Worm (Caenorhabditis elegans): ENCODE measurements around the gene elp-1.

The elp-1 gene

DNA sequence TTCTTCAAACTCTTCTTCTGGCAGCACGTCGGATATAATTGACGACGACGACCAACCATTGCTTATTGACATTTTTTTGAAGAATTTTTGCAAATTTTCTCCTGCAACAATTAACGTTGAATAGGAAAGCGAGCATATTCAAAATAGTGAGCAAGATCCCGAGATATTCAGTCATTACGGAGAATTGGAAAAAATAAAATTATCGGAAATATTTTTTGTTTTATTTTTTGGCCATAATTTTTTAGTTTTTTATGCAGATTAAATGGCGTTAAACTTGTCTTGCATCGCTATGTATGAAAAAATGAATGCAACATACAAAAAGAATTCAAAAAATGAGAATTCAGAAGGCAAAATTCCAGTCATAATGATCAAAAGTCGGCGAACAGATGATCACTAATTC, at the start of gene elp-1:
elp-1 (minus strand) TSS at position 101 of the 400 bp plus-strand sequence.
- TF ChIP-seq klf-2 (GFP tag; conservative IDR thresholded peaks at IDR 0.05), result no peak
- TF ChIP-seq ztf-29 (GFP tag; IDR thresholded peaks at IDR 0.05), result no peak
- no peak for TF ChIP-seq ztf-23 (GFP tag; IDR thresholded peaks at IDR 0.05)
- TF ChIP-seq T22C8.4 (GFP tag; IDR thresholded peaks at IDR 0.05), result no peak
- TF ChIP-seq flt-1 (GFP tag; IDR thresholded peaks at IDR 0.05), result no peak
- TF ChIP-seq med-1 (GFP tag; optimal IDR thresholded peaks at IDR 0.05; ENCODE audit: insufficient read depth), result no peak
- TF ChIP-seq cog-1 (tag; optimal IDR thresholded peaks at IDR 0.05), result no peak
- no peak for TF ChIP-seq tab-1 (GFP tag; IDR thresholded peaks at IDR 0.05)
- TF ChIP-seq ref-1 (GFP tag; conservative IDR thresholded peaks at IDR 0.05), result no peak

DNA sequence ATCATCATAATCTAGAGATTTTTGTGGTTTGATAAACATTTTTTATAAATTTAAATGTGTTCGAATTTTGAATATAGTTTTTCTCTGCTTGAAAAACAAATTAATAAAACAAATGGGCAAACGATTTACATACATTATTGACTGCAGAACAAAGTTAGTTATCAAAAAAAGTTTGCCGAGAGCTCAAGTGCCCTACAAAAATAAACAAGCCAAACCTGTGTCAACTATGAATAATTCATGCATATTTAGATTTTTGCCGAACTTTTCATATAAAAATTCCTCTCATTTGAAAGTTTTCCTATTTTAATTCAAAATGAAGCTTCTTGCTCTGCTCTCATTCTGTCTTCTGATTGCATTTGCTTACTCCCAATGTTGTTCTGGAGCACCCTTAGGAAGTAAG, 45.9 kb upstream of the elp-1 start, which contains the start of gene sshk-1:
sshk-1 (plus strand) TSS at position 301 of the 400 bp plus-strand sequence.
- TF ChIP-seq flt-1 (GFP tag; IDR thresholded peaks at IDR 0.05) (no peak), ref-1 (GFP tag; conservative IDR thresholded peaks at IDR 0.05) (no peak), ztf-29 (GFP tag; IDR thresholded peaks at IDR 0.05) (no peak), ztf-23 (GFP tag; IDR thresholded peaks at IDR 0.05) (no peak), cog-1 (tag; optimal IDR thresholded peaks at IDR 0.05) (no peak), T22C8.4 (GFP tag; IDR thresholded peaks at IDR 0.05) (no peak), tab-1 (GFP tag; IDR thresholded peaks at IDR 0.05) (no peak), klf-2 (GFP tag; conservative IDR thresholded peaks at IDR 0.05) (no peak), med-1 (GFP tag; optimal IDR thresholded peaks at IDR 0.05; ENCODE audit: insufficient read depth) (no peak)

DNA sequence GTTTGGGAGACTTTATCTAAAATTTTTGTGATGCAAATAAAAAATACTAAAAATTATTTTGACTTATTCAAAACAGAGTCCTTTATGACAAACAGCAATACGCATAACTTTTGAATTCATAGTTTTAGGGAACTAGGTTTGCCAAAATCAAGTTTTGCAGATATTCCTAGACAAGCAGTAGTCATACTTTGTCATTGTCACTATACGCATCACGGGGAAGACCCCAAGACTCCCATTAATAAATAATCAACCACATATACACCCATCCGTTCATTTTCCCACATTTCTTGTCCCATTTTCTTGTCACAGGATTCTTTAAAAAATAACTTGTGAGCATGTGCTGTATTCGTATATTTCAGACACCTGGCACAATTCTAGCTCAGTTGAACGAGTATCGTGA, 44.5 kb upstream of the elp-1 start, which contains the start of gene Y44A6D.7:
Y44A6D.7 (plus strand) TSS at position 301 of the 400 bp plus-strand sequence.
- no peak for TF ChIP-seq tab-1 (GFP tag; IDR thresholded peaks at IDR 0.05)
- no peak for TF ChIP-seq med-1 (GFP tag; optimal IDR thresholded peaks at IDR 0.05; ENCODE audit: insufficient read depth)
- TF ChIP-seq klf-2 (GFP tag; conservative IDR thresholded peaks at IDR 0.05), result no peak

DNA sequence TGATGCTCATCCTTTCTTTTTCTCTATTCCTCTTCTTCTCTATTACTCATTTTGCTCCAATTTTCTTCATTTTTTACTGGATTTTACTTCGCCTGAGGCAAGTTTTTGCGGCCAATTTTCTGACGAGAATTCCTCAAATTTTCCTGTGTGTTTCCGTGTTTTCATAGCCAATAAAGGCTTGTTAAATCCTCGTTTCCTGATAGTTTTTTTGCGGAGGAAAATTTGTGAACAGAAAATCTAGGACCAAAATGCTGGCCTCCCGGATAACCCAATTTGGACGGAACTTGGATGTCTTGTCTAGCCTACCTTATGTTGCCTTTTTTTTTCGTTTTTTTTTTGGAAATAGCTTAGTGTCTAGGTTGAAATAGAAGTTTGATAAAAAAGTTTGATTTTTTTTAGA, 43.7 kb upstream of the elp-1 start:
- TF ChIP-seq flt-1 (GFP tag; IDR thresholded peaks at IDR 0.05) (no peak), cog-1 (tag; optimal IDR thresholded peaks at IDR 0.05) (no peak), ztf-29 (GFP tag; IDR thresholded peaks at IDR 0.05) (no peak), klf-2 (GFP tag; conservative IDR thresholded peaks at IDR 0.05) (no peak)

DNA sequence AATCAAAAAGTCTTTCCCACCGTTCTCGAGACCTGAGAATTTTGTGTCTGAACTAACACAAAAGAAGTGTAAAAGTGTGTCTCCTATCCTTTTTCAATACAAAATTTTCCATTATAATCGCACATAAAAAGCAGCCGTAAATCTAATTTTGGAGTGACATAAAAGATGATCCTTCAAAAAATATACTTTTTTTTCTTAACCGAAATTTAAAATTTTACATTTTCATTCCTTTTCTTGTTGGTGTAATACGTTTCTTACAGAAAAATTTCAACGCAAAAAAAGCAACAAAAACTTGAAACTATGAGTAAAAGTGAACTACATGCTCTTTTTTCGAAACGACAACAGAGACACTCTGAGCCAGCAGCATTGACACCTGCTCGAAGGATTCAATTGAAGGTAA, 37.1 kb upstream of the elp-1 start, which contains the start of gene Y44A6D.6:
Y44A6D.6 (plus strand) TSS at position 301 of the 400 bp plus-strand sequence.
- TF ChIP-seq flt-1 (GFP tag; IDR thresholded peaks at IDR 0.05) (no peak), klf-2 (GFP tag; conservative IDR thresholded peaks at IDR 0.05) (no peak), tab-1 (GFP tag; IDR thresholded peaks at IDR 0.05) (no peak), T22C8.4 (GFP tag; IDR thresholded peaks at IDR 0.05) (no peak), ztf-29 (GFP tag; IDR thresholded peaks at IDR 0.05) (no peak), ref-1 (GFP tag; conservative IDR thresholded peaks at IDR 0.05) (no peak), med-1 (GFP tag; optimal IDR thresholded peaks at IDR 0.05; ENCODE audit: insufficient read depth) (no peak), cog-1 (tag; optimal IDR thresholded peaks at IDR 0.05) (no peak)

DNA sequence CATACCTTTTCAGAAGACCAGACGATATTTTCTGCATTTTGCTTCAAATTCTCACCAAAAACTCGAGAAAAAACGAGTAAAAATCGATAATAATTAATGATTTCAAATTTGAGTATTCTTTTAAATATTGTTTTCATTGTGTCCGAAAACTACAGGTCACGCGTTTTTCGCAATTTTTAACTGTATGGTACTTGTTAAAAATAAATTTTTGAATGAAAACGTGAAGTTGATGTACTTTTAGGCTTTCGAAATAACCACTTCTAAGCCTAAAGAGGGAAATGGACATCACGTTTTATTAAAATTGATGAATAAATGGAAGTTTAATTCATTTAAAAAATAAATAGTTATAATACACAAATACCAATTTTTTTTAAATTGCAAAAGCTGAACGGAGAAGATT, 32.9 kb upstream of the elp-1 start, which contains the start of gene Y44A6D.5:
Y44A6D.5 (minus strand) TSS at position 101 of the 400 bp plus-strand sequence.
- TF ChIP-seq cog-1 (tag; optimal IDR thresholded peaks at IDR 0.05) (no peak), flt-1 (GFP tag; IDR thresholded peaks at IDR 0.05) (no peak), tab-1 (GFP tag; IDR thresholded peaks at IDR 0.05) (no peak), T22C8.4 (GFP tag; IDR thresholded peaks at IDR 0.05) (no peak), med-1 (GFP tag; optimal IDR thresholded peaks at IDR 0.05; ENCODE audit: insufficient read depth) (no peak), klf-2 (GFP tag; conservative IDR thresholded peaks at IDR 0.05) (no peak), ref-1 (GFP tag; conservative IDR thresholded peaks at IDR 0.05) (no peak), ztf-29 (GFP tag; IDR thresholded peaks at IDR 0.05) (no peak), ztf-23 (GFP tag; IDR thresholded peaks at IDR 0.05) (no peak)

DNA sequence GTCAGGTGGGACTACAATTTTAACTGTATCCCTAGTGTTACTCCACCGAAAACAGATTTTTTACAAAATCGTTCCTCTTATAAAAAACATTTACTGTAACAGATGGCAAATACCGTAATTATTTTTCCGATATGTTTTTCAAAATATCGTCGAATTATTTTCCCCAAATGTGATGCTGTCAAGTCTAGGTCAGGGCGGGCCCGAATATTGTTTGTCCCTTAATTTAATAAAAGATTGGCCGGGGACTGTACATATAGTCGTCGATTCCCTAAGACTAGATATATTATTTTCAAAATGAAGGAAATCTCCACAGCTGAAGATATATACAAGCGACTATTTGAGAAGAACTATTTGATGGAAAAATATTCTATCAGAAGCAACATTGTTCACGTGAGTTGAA, 28.0 kb upstream of the elp-1 start, which contains the start of gene sdf-9:
sdf-9 (plus strand) TSS at position 301 of the 400 bp plus-strand sequence.
- TF ChIP-seq flt-1 (GFP tag; IDR thresholded peaks at IDR 0.05), result no peak
- TF ChIP-seq T22C8.4 (GFP tag; IDR thresholded peaks at IDR 0.05), result no peak

DNA sequence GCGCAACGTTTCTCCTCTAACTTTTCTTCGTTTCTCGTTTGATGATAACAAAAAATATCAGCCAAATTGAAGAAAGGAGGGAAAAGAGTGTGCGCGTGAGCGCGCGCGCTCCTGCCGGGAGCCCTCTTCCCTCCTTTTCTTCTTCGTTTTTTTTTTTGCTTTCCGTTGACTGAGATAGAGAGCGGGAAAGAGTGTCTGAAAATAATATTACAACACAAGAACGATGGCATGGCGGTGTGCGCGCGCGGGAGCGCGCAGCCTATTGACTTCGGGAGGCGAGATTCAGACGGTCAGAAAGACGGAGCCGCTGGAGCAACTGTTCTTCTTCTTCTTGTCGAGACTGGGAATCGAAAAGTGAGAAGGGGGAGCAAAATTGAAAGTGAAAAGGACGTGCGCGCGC, 23.8 kb upstream of the elp-1 start:
- TF ChIP-seq ref-1 (GFP tag; conservative IDR thresholded peaks at IDR 0.05) (no peak), klf-2 (GFP tag; conservative IDR thresholded peaks at IDR 0.05) (no peak), med-1 (GFP tag; optimal IDR thresholded peaks at IDR 0.05; ENCODE audit: insufficient read depth) (no peak), tab-1 (GFP tag; IDR thresholded peaks at IDR 0.05) (no peak), ztf-23 (GFP tag; IDR thresholded peaks at IDR 0.05) (no peak), T22C8.4 (GFP tag; IDR thresholded peaks at IDR 0.05) (no peak), ztf-29 (GFP tag; IDR thresholded peaks at IDR 0.05) (no peak), cog-1 (tag; optimal IDR thresholded peaks at IDR 0.05) (no peak), flt-1 (GFP tag; IDR thresholded peaks at IDR 0.05) (no peak)

DNA sequence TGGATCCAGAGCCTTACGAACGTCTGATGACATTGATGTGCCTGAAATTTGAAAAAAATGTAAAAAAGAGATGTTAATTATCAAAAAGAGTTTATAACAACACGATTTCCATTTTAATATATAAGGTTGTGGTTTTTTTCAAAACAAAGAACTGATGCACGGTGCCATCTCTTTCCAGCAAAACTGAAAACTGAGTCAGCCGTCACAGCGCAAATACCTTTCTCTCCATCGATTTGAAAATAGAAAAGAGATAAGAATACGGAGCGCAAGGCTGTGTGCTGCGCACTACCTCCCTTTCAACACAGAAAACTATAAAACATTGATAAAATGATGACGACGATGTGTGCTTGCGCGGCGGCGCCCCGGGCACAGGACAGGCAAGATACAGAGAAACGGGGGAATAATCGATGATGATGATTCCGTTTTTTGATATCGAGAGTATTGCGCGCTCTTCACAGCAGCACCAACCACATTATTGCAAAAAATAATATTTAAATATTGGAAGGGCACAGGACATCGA, 22.5 kb upstream of the elp-1 start, which contains the start of gene Y44A6D.3:
Y44A6D.3 (minus strand) TSS at position 51 of the 520 bp plus-strand sequence.
- TF ChIP-seq tab-1 (GFP tag; IDR thresholded peaks at IDR 0.05) (no peak), ztf-29 (GFP tag; IDR thresholded peaks at IDR 0.05) (no peak), cog-1 (tag; optimal IDR thresholded peaks at IDR 0.05) (no peak), flt-1 (GFP tag; IDR thresholded peaks at IDR 0.05) (no peak), ref-1 (GFP tag; conservative IDR thresholded peaks at IDR 0.05) (no peak), med-1 (GFP tag; optimal IDR thresholded peaks at IDR 0.05; ENCODE audit: insufficient read depth) (no peak), T22C8.4 (GFP tag; IDR thresholded peaks at IDR 0.05) (no peak), klf-2 (GFP tag; conservative IDR thresholded peaks at IDR 0.05) (no peak), ztf-23 (GFP tag; IDR thresholded peaks at IDR 0.05) (no peak)

DNA sequence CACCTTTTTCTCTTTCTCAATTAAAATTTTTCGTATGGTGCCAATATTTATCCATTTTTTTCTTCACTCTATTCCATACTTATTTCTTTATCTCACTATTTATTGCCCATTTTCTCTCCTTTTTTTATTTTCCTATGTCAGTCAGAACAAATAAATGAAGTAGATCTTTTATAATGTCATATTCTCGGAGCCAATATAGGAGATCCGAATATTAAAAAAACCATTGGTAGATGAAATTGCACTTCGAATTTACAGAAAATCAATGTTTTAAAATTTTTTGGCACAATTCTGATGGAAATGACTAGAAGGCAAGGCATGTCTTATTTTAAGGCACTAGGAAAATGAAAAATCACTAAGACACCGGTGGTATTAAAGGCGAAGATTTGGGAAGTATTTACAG, 20.7 kb upstream of the elp-1 start:
- TF ChIP-seq tab-1 (GFP tag; IDR thresholded peaks at IDR 0.05) (no peak), T22C8.4 (GFP tag; IDR thresholded peaks at IDR 0.05) (no peak), ref-1 (GFP tag; conservative IDR thresholded peaks at IDR 0.05) (no peak), flt-1 (GFP tag; IDR thresholded peaks at IDR 0.05) (no peak), med-1 (GFP tag; optimal IDR thresholded peaks at IDR 0.05; ENCODE audit: insufficient read depth) (no peak), cog-1 (tag; optimal IDR thresholded peaks at IDR 0.05) (no peak), klf-2 (GFP tag; conservative IDR thresholded peaks at IDR 0.05) (no peak), ztf-29 (GFP tag; IDR thresholded peaks at IDR 0.05) (no peak), ztf-23 (GFP tag; IDR thresholded peaks at IDR 0.05) (no peak)
